Fruit fly (Drosophila melanogaster): ENCODE results near the gene BicD.

Gene BicD

DNA sequence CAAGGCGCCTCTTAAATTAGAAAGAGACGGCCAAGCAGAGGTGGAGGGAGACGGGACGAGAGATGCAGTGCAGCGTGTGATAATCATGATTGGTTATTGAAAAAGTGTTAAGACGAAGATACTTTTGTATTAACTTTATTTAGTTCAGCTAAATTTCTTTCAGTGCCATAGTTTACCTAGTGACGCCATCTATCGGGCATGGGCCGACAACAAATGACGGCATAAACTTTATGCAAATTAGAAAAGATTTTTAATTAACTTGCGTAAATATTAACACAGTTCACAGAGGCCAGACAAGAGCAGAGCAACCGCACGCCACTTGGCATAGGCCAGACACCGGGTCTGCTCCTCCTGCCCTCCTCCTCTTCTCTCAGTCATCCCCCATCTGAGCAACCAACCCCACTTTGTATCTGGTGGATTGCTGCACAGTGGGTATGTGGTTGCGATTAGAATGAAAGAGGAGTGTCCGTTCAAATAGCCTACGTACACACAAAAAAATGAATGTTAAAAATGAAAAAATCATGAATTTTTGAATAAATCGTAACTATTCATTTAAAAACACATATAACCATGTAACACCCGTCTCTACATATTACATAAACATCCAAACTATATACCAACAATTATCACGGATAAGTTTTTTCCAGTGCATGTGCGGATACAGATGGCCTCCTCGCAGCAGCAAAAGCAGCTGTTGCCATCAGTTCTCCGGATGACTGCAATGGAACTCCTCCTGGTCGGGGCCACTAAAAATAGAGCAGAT is 6.9 kb downstream of the BicD start (continued):
- TF ChIP-seq CG1602 (GFP tag; optimal IDR thresholded peaks at IDR 0.05) (peak; percentile 71), org-1 (GFP tag; optimal IDR thresholded peaks at IDR 0.05) (peak; percentile 82), fru (optimal IDR thresholded peaks at IDR 0.05) (no peak), pfk (GFP tag; optimal IDR thresholded peaks at IDR 0.05) (no peak), gce (GFP tag; IDR thresholded peaks at IDR 0.05) (peak; percentile 68; the same call in 2 of the 3 replicates), CG10543 (GFP tag; optimal IDR thresholded peaks at IDR 0.05) (no peak), CG10654 (GFP tag; optimal IDR thresholded peaks at IDR 0.05) (peak; percentile 69), CG7357 (GFP tag; IDR thresholded peaks at IDR 0.05) (peak; percentile 65; the same call in 1 of the 3 replicates), corto (GFP tag; optimal IDR thresholded peaks at IDR 0.05) (no peak), peb (GFP tag; IDR thresholded peaks at IDR 0.05) (peak; percentile 60; the same call in 1 of the 2 replicates), CoRest (tag; optimal IDR thresholded peaks at IDR 0.05) (peak; percentile 86), CG4282 (GFP tag; optimal IDR thresholded peaks at IDR 0.05) (peak; percentile 69), sqz (GFP tag; optimal IDR thresholded peaks at IDR 0.05) (no peak), CG12391 (tag; optimal IDR thresholded peaks at IDR 0.05) (no peak), CG8388 (GFP tag; optimal IDR thresholded peaks at IDR 0.05) (peak; percentile 86), Bteb2 (GFP tag; optimal IDR thresholded peaks at IDR 0.05) (peak; percentile 70), E2f1 (GFP tag; IDR thresholded peaks at IDR 0.05) (peak; percentile 71), grn (GFP tag; optimal IDR thresholded peaks at IDR 0.05) (no peak), caup (GFP tag; optimal IDR thresholded peaks at IDR 0.05; ENCODE audit: severe bottlenecking) (peak; percentile 85), CG13775 (GFP tag; optimal IDR thresholded peaks at IDR 0.05) (peak; percentile 73), Deaf1 (tag; optimal IDR thresholded peaks at IDR 0.05) (no peak), CG7839 (tag; optimal IDR thresholded peaks at IDR 0.05) (peak; percentile 87), CG30403 (GFP tag; optimal IDR thresholded peaks at IDR 0.05) (peak; percentile 81), btn (GFP tag; optimal IDR thresholded peaks at IDR 0.05) (peak; percentile 82), ewg (GFP tag; optimal IDR thresholded peaks at IDR 0.05) (peak; percentile 72), CG15696 (tag; optimal IDR thresholded peaks at IDR 0.05) (peak; percentile 74), row (GFP tag; IDR thresholded peaks at IDR 0.05) (peak; percentile 86), CG17361 (GFP tag; IDR thresholded peaks at IDR 0.05) (no peak; the same call in 1 of the 3 replicates), zfh1 (GFP tag; IDR thresholded peaks at IDR 0.05) (peak; percentile 82), ro (GFP tag; IDR thresholded peaks at IDR 0.05) (peak; percentile 46; the same call in 1 of the 2 replicates), CG17328 (GFP tag; IDR thresholded peaks at IDR 0.05) (peak; percentile 86; the same call in 1 of the 2 replicates), CG32767 (GFP tag; IDR thresholded peaks at IDR 0.05) (peak; percentile 79), Meics (GFP tag; optimal IDR thresholded peaks at IDR 0.05) (peak; percentile 78), NFAT (GFP tag; IDR thresholded peaks at IDR 0.05) (peak; percentile 28; the same call in 1 of the 2 replicates), emc (GFP tag; optimal IDR thresholded peaks at IDR 0.05) (peak; percentile 69), yki (optimal IDR thresholded peaks at IDR 0.05) (no peak), CG8478 (optimal IDR thresholded peaks at IDR 0.05) (no peak), ind (GFP tag; optimal IDR thresholded peaks at IDR 0.05) (peak; percentile 81), BtbVII (GFP tag; optimal IDR thresholded peaks at IDR 0.05) (peak; percentile 65), Rx (GFP tag; IDR thresholded peaks at IDR 0.05) (peak; percentile 69), maf-S (GFP tag; optimal IDR thresholded peaks at IDR 0.05) (peak; percentile 56), H15 (GFP tag; IDR thresholded peaks at IDR 0.05) (peak; percentile 71; the same call in 2 of the 3 replicates), nmo (GFP tag; optimal IDR thresholded peaks at IDR 0.05) (peak; percentile 91), ssp (GFP tag; IDR thresholded peaks at IDR 0.05) (peak; percentile 74), CG34422 (GFP tag; IDR thresholded peaks at IDR 0.05) (peak; percentile 75), disco-r (GFP tag; optimal IDR thresholded peaks at IDR 0.05) (peak; percentile 44), unc-4 (GFP tag; IDR thresholded peaks at IDR 0.05; ENCODE audit: partially characterized antibody) (no peak), slp2 (GFP tag; optimal IDR thresholded peaks at IDR 0.05) (peak; percentile 69), ken (GFP tag; IDR thresholded peaks at IDR 0.05) (peak; percentile 81), Dfd (GFP tag; optimal IDR thresholded peaks at IDR 0.05) (no peak), trh (GFP tag; optimal IDR thresholded peaks at IDR 0.05) (peak; percentile 60)

Measured in whole organism, embryonic.